Worm (Caenorhabditis elegans) whole organism, early embryonic: ENCODE data around the gene lys-7.

Experiments used
- B0310.2 ChIP-seq: sonication (generic microtip); optimal IDR thresholded peaks from 2 replicates; lab custom pipeline; 2016; ENCODE audit warnings: mild to moderate bottlenecking, missing genetic modification characterization, missing compliant biosample characterization
- F13C5.2 ChIP-seq: sonication (generic microtip); optimal IDR thresholded peaks from 2 replicates; lab custom pipeline; 2017; ENCODE audit warnings: mild to moderate bottlenecking, missing genetic modification characterization, inconsistent platforms, missing compliant biosample characterization
- ama-1 ChIP-seq: fragments of 150-350 bp; optimal IDR thresholded peaks from 2 replicates; lab custom pipeline; 2014
- ceh-13 ChIP-seq: fragments of 200-800 bp; sonication (Bioruptor generic); optimal IDR thresholded peaks from 2 replicates; lab custom pipeline; 2018; ENCODE audit warnings: mild to moderate bottlenecking, missing genetic modification characterization, missing compliant biosample characterization
- ceh-36 ChIP-seq: sonication (generic microtip); optimal IDR thresholded peaks from 2 replicates; lab custom pipeline; 2016; ENCODE audit warnings: missing genetic modification characterization, inconsistent platforms, missing compliant biosample characterization
- ets-7 ChIP-seq: sonication (generic microtip); optimal IDR thresholded peaks from 2 replicates; lab custom pipeline; 2016; ENCODE audit warnings: missing genotype, missing genetic modification characterization, missing compliant biosample characterization
- flt-1 ChIP-seq: fragments of 200-800 bp; sonication (Bioruptor generic); IDR thresholded peaks from 2 replicates; pipeline ENCODE4 v1.3.6; 2022; ENCODE audit warnings: missing genetic modification characterization, missing compliant biosample characterization
- hmbx-1 ChIP-seq: sonication (generic microtip); optimal IDR thresholded peaks from 2 replicates; lab custom pipeline; 2016; ENCODE audit warnings: mild to moderate bottlenecking, missing genetic modification characterization, missing compliant biosample characterization
- hnd-1 ChIP-seq: sonication (generic microtip); optimal IDR thresholded peaks from 2 replicates; lab custom pipeline; 2016; ENCODE audit warnings: missing genetic modification characterization, missing compliant biosample characterization
- scrt-1 ChIP-seq: fragments of 200-800 bp; sonication (Bioruptor generic); IDR thresholded peaks from 2 replicates; pipeline ENCODE4 v1.3.6; 2022; ENCODE audit warnings: missing genetic modification characterization, missing compliant biosample characterization
- tbx-11 ChIP-seq: fragments of 200-800 bp; sonication (Bioruptor generic); IDR thresholded peaks from 2 replicates; pipeline ENCODE4 v1.3.6; 2022; ENCODE audit warnings: missing genetic modification characterization, missing compliant biosample characterization
- tbx-37 ChIP-seq: fragments of 200-800 bp; sonication (Bioruptor generic); conservative IDR thresholded peaks from 2 replicates; pipeline ENCODE4 v1.3.6; 2022; ENCODE audit warnings: missing genetic modification reagents, missing genetic modification characterization, missing compliant biosample characterization
- tra-4 ChIP-seq: sonication (generic microtip); optimal IDR thresholded peaks from 2 replicates; lab custom pipeline; 2017; ENCODE audit warnings: missing genetic modification characterization, missing compliant biosample characterization

- TF ChIP-seq scrt-1 (GFP tag; lab: Robert Waterston, UW), result no peak
- TF ChIP-seq ceh-13 (GFP tag; lab: Kevin White, UChicago), result no peak
- no peak for TF ChIP-seq F13C5.2 (tag; lab: Kevin White, UChicago)
- TF ChIP-seq B0310.2 (tag; lab: Kevin White, UChicago), result no peak
- TF ChIP-seq ama-1 (lab: Kevin White, UChicago), result no peak
- no peak for TF ChIP-seq hnd-1 (tag; lab: Kevin White, UChicago)
- TF ChIP-seq tbx-37 (GFP tag; lab: Robert Waterston, UW), result no peak
- no peak for TF ChIP-seq tra-4 (tag; lab: Kevin White, UChicago)
- no peak for TF ChIP-seq flt-1 (GFP tag; lab: Robert Waterston, UW)
- no peak for TF ChIP-seq ceh-36 (tag; lab: Kevin White, UChicago)
- TF ChIP-seq tbx-11 (GFP tag; lab: Robert Waterston, UW), result no peak
- no peak for TF ChIP-seq hmbx-1 (tag; lab: Kevin White, UChicago)
- no peak for TF ChIP-seq ets-7 (tag; lab: Kevin White, UChicago)
Observed at ce11 chrV:3512381-3512780, 30.0 kb upstream of the lys-7 start, which contains the start of gene str-226.
